Fruit fly (Drosophila melanogaster): ENCODE results near the gene Rnb.

DNA sequence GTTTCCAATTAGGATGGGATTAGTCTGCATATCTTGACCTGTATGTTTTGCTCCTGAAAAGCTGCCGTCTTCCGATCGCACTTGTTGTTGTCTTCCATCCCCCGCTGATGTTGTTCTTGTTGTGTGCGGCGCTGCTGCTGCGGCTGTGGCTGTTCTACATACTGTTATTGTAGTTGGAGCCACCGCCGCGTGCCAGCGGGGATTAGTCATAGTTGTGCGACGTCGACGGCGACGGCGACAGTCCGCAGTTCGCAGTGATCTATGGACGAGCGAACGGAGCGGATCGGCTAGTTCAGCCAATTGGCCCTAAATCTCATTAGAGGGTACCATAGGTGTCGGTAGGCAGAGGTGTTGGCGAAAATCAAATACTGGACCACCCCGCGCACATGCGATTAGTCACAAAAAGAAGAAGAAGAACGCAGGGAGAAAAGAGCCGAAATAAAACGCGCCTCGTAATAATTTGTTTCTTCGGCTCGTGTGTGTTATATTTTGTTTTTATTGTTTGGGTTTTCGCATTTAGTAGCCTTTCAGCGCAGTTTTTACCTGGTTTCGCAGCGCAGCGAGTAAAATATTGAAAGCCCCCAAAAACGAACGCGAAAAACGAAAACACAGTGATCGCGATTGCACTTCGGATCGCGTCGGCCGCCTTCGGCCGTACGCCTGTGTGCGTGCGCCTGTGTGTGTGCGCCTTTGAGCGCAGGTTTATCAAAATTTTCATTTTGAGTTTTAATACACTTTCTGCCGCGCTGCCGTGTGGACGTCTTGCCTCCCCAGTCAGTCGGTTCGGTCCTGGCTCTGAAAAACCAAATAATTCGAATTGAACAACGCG, 33.7 kb downstream of the Rnb start, which contains the start of gene kay:
- TF ChIP-seq EcR (GFP tag; optimal IDR thresholded peaks at IDR 0.05) (no peak), usp (GFP tag; optimal IDR thresholded peaks at IDR 0.05) (no peak)

Measured in whole organism.